Fruit fly (Drosophila melanogaster) whole organism, prepupa: Measurements from ENCODE around the gene CG44422.

Source experiments
- CG15336 ChIP-seq: fragments of 200-800 bp; sonication (Bioruptor generic); IDR thresholded peaks from 2 replicates; pipeline ENCODE4 v1.3.6; 2022; ENCODE audit warnings: missing biosample characterization, missing genetic modification characterization
- CG16779 ChIP-seq: fragments of 200-800 bp; sonication (Bioruptor generic); optimal IDR thresholded peaks from 3 replicates; lab custom pipeline; 2017; ENCODE audit warnings: missing biosample characterization, mild to moderate bottlenecking, missing genetic modification characterization
- CG3032 ChIP-seq: fragments of 200-800 bp; optimal IDR thresholded peaks from 2 replicates; lab custom pipeline; 2019; ENCODE audit warnings: missing biosample characterization, mild to moderate bottlenecking, missing genetic modification characterization, moderate library complexity
- CG3919 ChIP-seq: fragments of 200-800 bp; sonication (Bioruptor generic); optimal IDR thresholded peaks from 3 replicates; lab custom pipeline; 2016; ENCODE audit warnings: missing biosample characterization, missing genetic modification characterization
- CG6808 ChIP-seq: fragments of 200-800 bp; sonication (Bioruptor generic); optimal IDR thresholded peaks from 3 replicates; lab custom pipeline; 2017; ENCODE audit warnings: missing biosample characterization, missing genetic modification characterization, mild to moderate bottlenecking, moderate library complexity, missing genetic modification reagents
- CG8632 ChIP-seq: fragments of 200-800 bp; sonication (Bioruptor generic); optimal IDR thresholded peaks from 3 replicates; lab custom pipeline; 2016; ENCODE audit warnings: missing biosample characterization, missing genetic modification characterization
- Eip78C ChIP-seq: fragments of 200-800 bp; sonication (Bioruptor generic); peaks from one replicate; lab custom pipeline; 2016; ENCODE audit warnings: missing biosample characterization, missing genetic modification characterization
- Eip93F ChIP-seq: fragments of 200-800 bp; sonication (Bioruptor generic); optimal IDR thresholded peaks from 2 replicates; lab custom pipeline; 2016; ENCODE audit warnings: missing biosample characterization, mild to moderate bottlenecking, missing genetic modification characterization
- Ets96B ChIP-seq: fragments of 200-800 bp; optimal IDR thresholded peaks from 2 replicates; lab custom pipeline; 2019; ENCODE audit warnings: missing biosample characterization, mild to moderate bottlenecking, missing genetic modification characterization, moderate library complexity
- Sox15 ChIP-seq: fragments of 200-800 bp; sonication (Bioruptor generic); optimal IDR thresholded peaks from 3 replicates; lab custom pipeline; 2016; ENCODE audit warnings: missing biosample characterization, missing genetic modification characterization
- dsx ChIP-seq: fragments of 200-800 bp; optimal IDR thresholded peaks from 3 replicates; lab custom pipeline; 2019; ENCODE audit warnings: missing biosample characterization, mild to moderate bottlenecking, missing genetic modification characterization, moderate library complexity; ENCODE audit not compliant: poor library complexity, severe bottlenecking
- fkh ChIP-seq: fragments of 200-800 bp; sonication (Bioruptor generic); optimal IDR thresholded peaks from 3 replicates; lab custom pipeline; 2017; ENCODE audit warnings: missing biosample characterization, mild to moderate bottlenecking, missing genetic modification characterization, moderate library complexity
- pdm3 ChIP-seq: fragments of 200-800 bp; sonication (Bioruptor generic); optimal IDR thresholded peaks from 3 replicates; lab custom pipeline; 2016; ENCODE audit warnings: missing biosample characterization, missing genetic modification characterization
- vri ChIP-seq: fragments of 200-800 bp; sonication (Bioruptor generic); optimal IDR thresholded peaks from 3 replicates; lab custom pipeline; 2016; ENCODE audit warnings: missing biosample characterization, mild to moderate bottlenecking, missing genetic modification characterization

dm6 chrX:11302683-11303082 is at the start of gene CG44422:
- TF ChIP-seq Eip93F (GFP tag; lab: Kevin White, UChicago) (no peak), fkh (no peak), Eip78C (no peak), Sox15 (GFP tag; lab: Kevin White, UChicago) (no peak), CG15336 (GFP tag; lab: Robert Waterston, UW) (no peak), Ets96B (tag; lab: Kevin White, UChicago) (no peak), pdm3 (GFP tag; lab: Kevin White, UChicago) (no peak), CG3919 (GFP tag; lab: Kevin White, UChicago) (no peak), CG16779 (tag; lab: Kevin White, UChicago) (no peak), dsx (GFP tag; lab: Kevin White, UChicago) (no peak), vri (no peak), CG6808 (GFP tag; lab: Kevin White, UChicago) (no peak), CG8632 (no peak), CG3032 (tag; lab: Kevin White, UChicago) (no peak)
